Fruit fly (Drosophila melanogaster) whole organism, pupa: ENCODE results near the gene CG1074.

Experiments used
- CG10348 ChIP-seq: fragments of 200-800 bp; sonication (Bioruptor generic); IDR thresholded peaks from 2 replicates; pipeline ENCODE4 v1.3.6; 2022; ENCODE audit warnings: missing biosample characterization, missing genetic modification characterization
- CG12605 ChIP-seq: fragments of 200-800 bp; sonication (Bioruptor generic); IDR thresholded peaks from 2 replicates; pipeline ENCODE4 v1.3.6; 2022; ENCODE audit warnings: missing biosample characterization, missing genetic modification characterization
- CG13204 ChIP-seq: fragments of 200-800 bp; sonication (Bioruptor generic); optimal IDR thresholded peaks from 2 replicates; lab custom pipeline; 2018; ENCODE audit warnings: missing biosample characterization, mild to moderate bottlenecking, missing genetic modification characterization, moderate library complexity
- CG14655 ChIP-seq: fragments of 200-800 bp; sonication (Bioruptor generic); optimal IDR thresholded peaks from 3 replicates; lab custom pipeline; 2017; ENCODE audit warnings: mild to moderate bottlenecking, missing biosample characterization, missing genetic modification reagents, missing genetic modification characterization
- CG15710 ChIP-seq: fragments of 200-800 bp; sonication (Bioruptor generic); optimal IDR thresholded peaks from 2 replicates; lab custom pipeline; 2018; ENCODE audit warnings: missing biosample characterization, mild to moderate bottlenecking, missing genetic modification characterization, moderate library complexity
- CG17806 ChIP-seq: fragments of 200-800 bp; sonication (Bioruptor generic); optimal IDR thresholded peaks from 2 replicates; lab custom pipeline; 2018; ENCODE audit warnings: missing biosample characterization, mild to moderate bottlenecking, missing genetic modification characterization, moderate library complexity
- CG32121 ChIP-seq: fragments of 200-800 bp; sonication (Bioruptor generic); IDR thresholded peaks from 2 replicates; pipeline ENCODE4 v1.3.6; 2022; ENCODE audit warnings: missing biosample characterization, missing genetic modification characterization
- CG34367 ChIP-seq: fragments of 200-800 bp; sonication (Bioruptor generic); optimal IDR thresholded peaks from 2 replicates; lab custom pipeline; 2018; ENCODE audit warnings: missing biosample characterization, mild to moderate bottlenecking, missing genetic modification characterization
- CG4496 ChIP-seq: fragments of 200-800 bp; sonication (Bioruptor generic); IDR thresholded peaks from 3 replicates; pipeline ENCODE4 v1.3.6; 2022; ENCODE audit warnings: missing biosample characterization, missing genetic modification characterization
- CG8159 ChIP-seq: fragments of 200-800 bp; sonication (Bioruptor generic); optimal IDR thresholded peaks from 3 replicates; lab custom pipeline; 2018; ENCODE audit warnings: missing biosample characterization, mild to moderate bottlenecking, missing genetic modification characterization, moderate library complexity
- CG8301 ChIP-seq: fragments of 200-800 bp; sonication (Bioruptor generic); optimal IDR thresholded peaks from 2 replicates; lab custom pipeline; 2018; ENCODE audit warnings: missing biosample characterization, mild to moderate bottlenecking, missing genetic modification characterization
- CG9948 ChIP-seq: fragments of 200-800 bp; sonication (Bioruptor generic); optimal IDR thresholded peaks from 2 replicates; lab custom pipeline; 2018; ENCODE audit warnings: missing biosample characterization, mild to moderate bottlenecking, missing genetic modification characterization, moderate library complexity
- D1 ChIP-seq: fragments of 200-800 bp; sonication (Bioruptor generic); optimal IDR thresholded peaks from 2 replicates; lab custom pipeline; 2018; ENCODE audit warnings: missing biosample characterization, mild to moderate bottlenecking, missing genetic modification characterization, moderate library complexity
- EcR ChIP-seq: fragments of 200-800 bp; sonication (Bioruptor generic); optimal IDR thresholded peaks from 3 replicates; lab custom pipeline; 2019; ENCODE audit warnings: missing biosample characterization, missing genetic modification characterization, mild to moderate bottlenecking, moderate library complexity, missing genetic modification reagents
- Ets98B ChIP-seq: fragments of 200-800 bp; sonication (Bioruptor generic); IDR thresholded peaks from 2 replicates; pipeline ENCODE4 v1.3.6; 2022; ENCODE audit warnings: missing biosample characterization, missing genetic modification characterization
- Pif1A ChIP-seq: fragments of 200-800 bp; sonication (Bioruptor generic); optimal IDR thresholded peaks from 3 replicates; lab custom pipeline; 2016; ENCODE audit warnings: missing biosample characterization, missing genetic modification characterization
- Pif1B ChIP-seq: fragments of 200-800 bp; sonication (Bioruptor generic); optimal IDR thresholded peaks from 3 replicates; lab custom pipeline; 2016; ENCODE audit warnings: missing biosample characterization, missing genetic modification characterization
- Snoo ChIP-seq: fragments of 200-800 bp; sonication (Bioruptor generic); optimal IDR thresholded peaks from 3 replicates; lab custom pipeline; 2017; ENCODE audit warnings: missing biosample characterization, mild to moderate bottlenecking, missing genetic modification characterization, inconsistent platforms
- fd96Ca ChIP-seq: fragments of 200-800 bp; sonication (Bioruptor generic); IDR thresholded peaks from 3 replicates; pipeline ENCODE4 v1.3.6; 2022; ENCODE audit warnings: missing biosample characterization, missing genetic modification characterization
- gl ChIP-seq: fragments of 200-800 bp; sonication (Bioruptor generic); optimal IDR thresholded peaks from 2 replicates; lab custom pipeline; 2018; ENCODE audit warnings: missing biosample characterization, mild to moderate bottlenecking, missing genetic modification characterization
- rn ChIP-seq: fragments of 200-800 bp; sonication (Bioruptor generic); IDR thresholded peaks from 2 replicates; pipeline ENCODE4 v1.3.6; 2022; ENCODE audit warnings: missing biosample characterization, missing genetic modification characterization

The CG1074 gene

DNA sequence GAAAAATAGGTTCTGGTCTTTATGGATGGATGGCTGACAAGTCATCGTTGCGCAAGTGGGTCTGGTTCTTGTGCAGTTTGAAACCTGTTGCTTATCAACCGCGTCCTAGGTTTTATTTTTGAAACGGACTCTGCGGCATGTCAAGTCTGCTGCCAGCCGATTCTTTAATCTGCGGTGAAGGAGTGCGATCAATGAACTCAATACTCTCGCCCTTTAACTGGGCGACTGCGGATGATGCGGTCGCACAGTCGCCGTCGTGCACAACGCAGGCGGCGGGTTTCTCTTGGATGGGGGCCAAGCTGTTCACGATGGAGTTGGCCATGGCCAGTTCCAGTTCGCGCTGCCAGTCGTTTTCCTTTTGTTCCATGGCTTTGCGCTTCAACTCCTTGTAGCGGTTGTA lies 26.4 kb upstream of the CG1074 start:
- TF ChIP-seq Ets98B (GFP tag; lab: Robert Waterston, UW) (no peak), CG13204 (GFP tag; lab: Kevin White, UChicago) (peak; percentile 46), EcR (GFP tag; lab: Kevin White, UChicago) (peak; percentile 96)

DNA sequence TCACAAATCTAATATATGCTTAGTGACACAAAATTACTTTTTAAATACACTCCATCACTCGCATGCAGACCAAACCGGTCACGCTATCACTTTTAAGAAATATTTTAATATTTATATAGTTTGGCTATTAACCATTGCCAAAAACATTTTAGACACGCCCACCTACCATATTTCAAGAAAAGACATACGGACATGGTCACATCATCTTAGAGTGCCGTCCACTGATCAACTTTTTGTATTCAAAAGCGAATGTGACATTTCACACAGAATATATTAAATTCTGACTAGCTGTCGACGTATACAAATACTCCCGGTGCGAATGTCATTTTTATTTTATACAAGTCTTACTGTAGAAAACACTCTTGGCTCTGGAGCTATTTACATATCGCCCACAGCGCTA lies 17.6 kb upstream of the CG1074 start, which contains the start of gene CG31528:
TSS of gene CG31528 (plus strand) at position 301 of the 400 bp plus-strand sequence.
- TF ChIP-seq gl (tag; lab: Kevin White, UChicago) (no peak), Snoo (tag; lab: Kevin White, UChicago) (no peak), CG9948 (tag; lab: Kevin White, UChicago) (no peak), CG12605 (GFP tag; lab: Robert Waterston, UW) (no peak)

DNA sequence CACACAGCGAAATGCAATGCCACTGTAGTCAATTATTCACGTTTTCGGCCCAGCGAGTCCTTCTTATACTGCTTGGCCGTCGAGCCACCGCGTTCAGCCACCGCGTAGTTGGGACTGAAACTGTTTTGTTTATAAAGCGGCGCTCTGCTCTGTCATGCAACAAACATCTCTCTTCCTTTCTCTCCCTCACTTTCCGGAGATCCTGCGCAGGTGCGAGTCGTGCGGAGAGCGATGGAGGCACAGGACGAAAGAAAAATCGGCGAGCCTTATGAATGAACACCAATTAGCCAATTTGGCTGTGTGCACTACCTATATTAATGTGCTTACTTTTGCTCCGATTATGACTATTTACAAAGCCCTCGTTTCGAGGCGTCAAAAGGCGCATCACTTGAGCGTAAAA lies 14.3 kb upstream of the CG1074 start, which contains the start of gene CG32944:
TSS of gene CG32944 (minus strand) at position 97 of the 400 bp plus-strand sequence.
- TF ChIP-seq Pif1B (GFP tag; lab: Kevin White, UChicago) (no peak), CG15710 (no peak), CG13204 (GFP tag; lab: Kevin White, UChicago) (no peak), gl (tag; lab: Kevin White, UChicago) (no peak)

DNA sequence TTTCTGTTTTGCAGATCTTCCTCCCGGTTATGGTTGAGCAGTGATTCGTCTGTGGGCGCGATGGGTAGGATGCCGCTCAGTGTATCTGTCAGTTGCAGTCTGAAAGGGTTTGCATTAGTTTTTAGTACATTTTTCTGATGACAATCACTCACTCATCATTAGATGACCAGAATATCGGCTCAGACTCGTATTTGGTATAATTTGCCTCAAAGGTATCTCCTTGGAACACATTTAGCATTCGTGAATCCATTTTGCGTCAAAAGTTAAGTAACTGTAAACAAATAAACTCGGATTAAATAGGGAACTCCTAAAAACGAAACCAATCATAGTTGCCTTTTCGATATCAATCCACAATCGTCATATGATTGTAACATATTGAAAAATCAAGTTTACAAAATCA lies 7.0 kb upstream of the CG1074 start, which contains the start of gene CG31525:
TSS of gene CG31525 (plus strand) at position 301 of the 400 bp plus-strand sequence.
- TF ChIP-seq CG8159 (tag; lab: Kevin White, UChicago) (no peak), CG8301 (tag; lab: Kevin White, UChicago) (no peak), gl (tag; lab: Kevin White, UChicago) (no peak)

DNA sequence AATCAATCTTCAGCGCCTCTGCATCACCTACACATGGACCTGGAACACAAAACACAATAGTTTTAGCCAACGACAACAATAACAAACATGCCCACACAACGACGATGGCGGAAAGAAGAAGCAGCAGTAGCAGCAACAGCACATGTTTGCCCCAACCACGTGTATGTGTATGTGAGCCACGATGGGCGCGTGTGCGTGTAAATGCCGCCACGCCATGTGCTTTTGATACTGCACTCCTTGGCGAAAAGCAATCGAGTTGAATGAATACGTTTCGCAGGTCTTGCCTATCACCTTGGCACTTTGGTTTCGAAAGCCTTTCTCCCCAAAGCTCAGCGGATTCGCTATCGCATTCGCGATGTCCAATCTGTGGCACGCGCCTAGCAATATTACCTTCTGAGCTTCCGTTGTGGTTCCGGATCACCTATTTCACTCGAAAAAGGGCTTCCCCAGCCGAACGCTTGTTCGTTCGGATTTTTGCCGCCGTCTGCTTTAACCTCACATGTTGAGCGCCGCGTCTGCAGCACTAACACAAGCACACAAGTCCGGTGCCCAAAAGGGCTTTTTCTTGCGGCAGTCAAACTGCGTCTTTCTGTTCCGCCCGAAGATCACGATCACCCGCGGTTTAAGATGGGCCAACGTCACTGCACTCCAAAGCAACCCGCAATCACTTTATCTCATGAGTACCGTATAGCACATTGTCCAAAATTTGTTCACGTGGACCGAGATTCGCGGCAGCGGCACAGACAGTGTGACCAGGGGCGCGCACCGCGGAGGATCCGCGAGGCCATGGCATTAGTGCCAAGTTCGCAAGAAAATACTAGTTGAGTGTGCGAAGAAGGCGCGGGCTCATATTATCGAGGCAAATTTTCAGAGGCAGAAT lies 4.9 kb upstream of the CG1074 start, which contains the start of gene srl:
TSS of gene srl (minus strand) at position 751 of the 880 bp plus-strand sequence.
- TF ChIP-seq CG32121 (GFP tag; lab: Robert Waterston, UW): 0 out of 2 replicates have a peak, but pooled peaks have one; percentile 14
- TF ChIP-seq CG4496: no peak

DNA sequence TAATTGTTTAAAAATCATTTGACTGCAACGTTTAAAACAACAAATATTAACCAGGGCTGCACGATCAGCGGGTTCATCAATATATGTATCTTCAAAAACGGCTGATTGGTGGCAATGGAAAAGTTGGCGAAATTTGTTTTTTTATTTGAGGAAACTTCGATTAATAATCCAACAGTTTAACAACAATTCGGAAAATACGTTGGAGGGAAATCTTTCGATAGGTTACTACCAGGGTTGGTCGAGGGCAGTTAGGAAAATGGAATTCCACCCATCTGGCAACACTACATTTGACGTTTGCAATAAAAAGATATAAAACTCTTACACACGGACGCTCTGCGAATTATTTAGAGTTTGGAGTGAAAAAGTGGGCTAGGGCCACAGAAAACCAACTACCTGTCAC lies 3.3 kb downstream of the CG1074 start, which contains the start of the genes Lipt2 and CG14650:
TSS of gene Lipt2 (minus strand) at position 217 of the 400 bp plus-strand sequence.
TSS of gene CG14650 (plus strand) at position 275 of the 400 bp plus-strand sequence.
- TF ChIP-seq Snoo (tag; lab: Kevin White, UChicago) (no peak), fd96Ca (peak; percentile 34; the same call in 1 of the 3 replicates), CG8159 (tag; lab: Kevin White, UChicago) (no peak), CG14655 (no peak), CG4496 (peak; percentile 45; the same call in 1 of the 3 replicates), CG15710 (peak; percentile 51), CG17806 (tag; lab: Kevin White, UChicago) (peak; percentile 36), CG10348 (GFP tag; lab: Robert Waterston, UW) (no peak), CG13204 (GFP tag; lab: Kevin White, UChicago) (no peak), EcR (GFP tag; lab: Kevin White, UChicago) (no peak), CG32121 (GFP tag; lab: Robert Waterston, UW) (no peak), rn (GFP tag; lab: Robert Waterston, UW) (0 out of 2 replicates have a peak, but pooled peaks have one; percentile 37), Pif1B (GFP tag; lab: Kevin White, UChicago) (no peak), CG34367 (tag; lab: Kevin White, UChicago) (no peak), Ets98B (GFP tag; lab: Robert Waterston, UW) (no peak), CG8301 (tag; lab: Kevin White, UChicago) (no peak), CG9948 (tag; lab: Kevin White, UChicago) (no peak), Pif1A (GFP tag; lab: Kevin White, UChicago) (no peak), gl (tag; lab: Kevin White, UChicago) (no peak), D1 (no peak), CG12605 (GFP tag; lab: Robert Waterston, UW) (no peak)
- TF ChIP-seq, all 21 proteins: peak for 5

DNA sequence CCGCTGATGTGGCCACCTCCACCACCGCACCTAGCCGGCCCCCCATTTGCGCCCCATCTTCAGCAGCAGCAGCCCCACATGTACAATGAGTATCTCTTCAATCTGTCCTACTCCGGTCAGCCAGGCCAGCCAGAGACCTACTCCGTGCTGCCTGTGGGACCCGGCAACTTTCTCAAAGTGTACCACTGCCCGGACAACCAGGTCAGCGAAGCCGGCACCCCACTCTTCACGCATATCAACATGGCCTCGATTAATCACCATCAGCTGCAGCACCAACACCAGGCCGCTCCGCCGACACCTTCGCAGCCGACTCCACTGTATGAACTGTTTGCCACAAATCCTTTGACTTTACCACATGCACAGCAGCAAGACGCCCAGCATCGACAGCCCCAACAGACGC lies 4.1 kb downstream of the CG1074 start:
- no peak for TF ChIP-seq CG12605 (GFP tag; lab: Robert Waterston, UW)
- TF ChIP-seq CG14655: no peak
- no peak for TF ChIP-seq rn (GFP tag; lab: Robert Waterston, UW)
- TF ChIP-seq fd96Ca: no peak
- no peak for TF ChIP-seq CG32121 (GFP tag; lab: Robert Waterston, UW)
- no peak for TF ChIP-seq CG4496
- no peak for TF ChIP-seq EcR (GFP tag; lab: Kevin White, UChicago)
- no peak for TF ChIP-seq Pif1A (GFP tag; lab: Kevin White, UChicago)
- no peak for TF ChIP-seq CG10348 (GFP tag; lab: Robert Waterston, UW)
- TF ChIP-seq Snoo (tag; lab: Kevin White, UChicago): no peak
